Worm (Caenorhabditis elegans) whole organism, L4/young adult: ENCODE results near the gene T22B2.1.

Experiments used
- W03F9.2 ChIP-seq: fragments of 150-350 bp; optimal IDR thresholded peaks from 2 replicates; lab custom pipeline; 2014; ENCODE audit warnings: missing biosample characterization, missing genetic modification characterization
- dao-5 ChIP-seq: sonication (generic microtip); optimal IDR thresholded peaks from 2 replicates; lab custom pipeline; 2016; ENCODE audit warnings: missing genotype, missing genetic modification characterization, moderate library complexity, missing compliant biosample characterization
- him-1 ChIP-seq: sonication (generic microtip); optimal IDR thresholded peaks from 2 replicates; lab custom pipeline; 2016; ENCODE audit warnings: missing genotype, missing genetic modification reagents, missing genetic modification characterization, missing compliant biosample characterization

- TF ChIP-seq W03F9.2 (tag; lab: Kevin White, UChicago) (no peak), dao-5 (tag; lab: Kevin White, UChicago) (no peak), him-1 (tag; lab: Kevin White, UChicago) (no peak)
Observed at ce11 chrX:3944961-3945587, 19.2 kb downstream of the T22B2.1 start.
